Worm (Caenorhabditis elegans): ENCODE measurements around the gene Y48A6C.8.

Y48A6C.8 gene

DNA sequence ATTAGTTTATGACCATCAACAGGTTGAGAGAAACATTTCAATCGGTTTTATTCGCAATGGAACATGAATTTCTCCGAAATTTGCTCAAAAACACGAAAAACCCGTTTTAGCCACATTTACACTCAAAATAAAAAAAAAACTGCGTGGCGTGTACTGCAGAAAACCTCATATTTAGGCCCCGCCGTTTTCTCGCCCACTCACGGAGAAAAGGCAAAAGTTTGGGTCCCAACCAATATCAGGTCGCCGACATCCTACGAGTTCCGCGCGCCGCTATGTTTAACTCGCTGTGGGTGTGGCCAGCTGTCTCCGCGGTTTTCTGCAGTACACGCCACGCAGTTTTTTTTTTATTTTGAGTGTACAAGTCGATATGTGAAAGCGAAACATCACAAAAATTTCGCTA lies 3.6 kb downstream of the Y48A6C.8 start (continued):
- TF ChIP-seq attf-6 (GFP tag; IDR thresholded peaks at IDR 0.05) (peak; percentile 70; the same call in 1 of the 2 replicates), ztf-25 (GFP tag; IDR thresholded peaks at IDR 0.05) (no peak), snpc-4 (GFP tag; optimal IDR thresholded peaks at IDR 0.05) (peak; percentile 83), snpc-4 (tag; optimal IDR thresholded peaks at IDR 0.05) (peak in 3 of 4 experiments; percentile 78 to 93 (median 91)), dpff-1 (tag; optimal IDR thresholded peaks at IDR 0.05) (no peak), rpc-1 (optimal IDR thresholded peaks at IDR 0.05) (no peak), rpc-1 (tag; optimal IDR thresholded peaks at IDR 0.05) (no peak), fkh-3 (tag; optimal IDR thresholded peaks at IDR 0.05) (no peak), tbx-9 (tag; optimal IDR thresholded peaks at IDR 0.05; ENCODE audit: borderline replicate concordance) (no peak), rec-8 (tag; optimal IDR thresholded peaks at IDR 0.05) (no peak), atf-7 (tag; optimal IDR thresholded peaks at IDR 0.05) (no peak), hmg-1.2 (GFP tag; IDR thresholded peaks at IDR 0.05) (peak; percentile 73), K11D2.4 (GFP tag; IDR thresholded peaks at IDR 0.05) (no peak), mcd-1 (GFP tag; IDR thresholded peaks at IDR 0.05) (0 out of 2 replicates have a peak, but pooled peaks have one; percentile 11)

DNA sequence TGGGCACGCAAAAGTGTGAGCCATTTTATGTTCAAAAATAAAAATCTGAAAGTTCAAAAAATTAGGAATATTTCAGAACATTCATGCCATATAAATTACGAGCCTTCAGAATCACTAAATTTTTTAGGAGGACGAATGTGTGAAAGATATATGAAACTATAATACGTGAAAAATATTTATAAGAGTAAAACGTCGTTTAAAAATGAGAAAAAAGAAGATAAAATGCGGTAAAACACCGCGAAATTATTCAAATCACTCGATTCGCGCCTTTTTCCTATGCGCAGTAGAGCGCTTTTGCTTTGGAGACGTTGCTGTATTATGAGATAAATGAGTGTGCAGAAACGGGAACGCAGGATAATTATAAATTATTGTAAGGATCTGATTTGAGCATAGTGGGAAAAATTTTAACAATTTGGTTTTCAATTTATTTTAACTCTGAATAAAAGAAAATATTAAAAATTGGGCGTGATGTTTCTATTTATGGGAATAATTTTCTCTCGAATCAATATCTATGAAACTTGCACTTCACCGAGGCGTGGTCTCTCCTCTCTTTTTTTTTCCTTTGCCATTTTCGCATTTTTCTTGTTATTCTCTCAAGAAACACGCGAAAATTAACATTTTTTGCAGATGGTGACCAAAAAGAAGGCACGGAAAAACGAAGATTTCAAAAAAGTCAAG lies 8.1 kb downstream of the Y48A6C.8 start, which contains the start of the genes sup-35 and Y48A6C.4:
Gene sup-35, minus strand, starts transcription at position 51 of the 678 bp plus-strand sequence.
Gene Y48A6C.4, plus strand, starts transcription at position 628 of the 678 bp plus-strand sequence.
- TF ChIP-seq die-1 (tag; optimal IDR thresholded peaks at IDR 0.05) (no peak), snpc-4 (GFP tag; optimal IDR thresholded peaks at IDR 0.05) (no peak), snpc-4 (tag; optimal IDR thresholded peaks at IDR 0.05) (peak in 3 of 4 experiments; percentile 32 to 77 (median 73)), ztf-6 (GFP tag; IDR thresholded peaks at IDR 0.05) (no peak), snpc-3.4 (tag; optimal IDR thresholded peaks at IDR 0.05) (peak; percentile 71), egrh-3 (GFP tag; IDR thresholded peaks at IDR 0.05) (no peak), F57A8.1 (GFP tag; optimal IDR thresholded peaks at IDR 0.05) (no peak), dpl-1 (GFP tag; optimal IDR thresholded peaks at IDR 0.05) (peak; percentile 84), hrde-1 (tag; optimal IDR thresholded peaks at IDR 0.05; ENCODE audit: borderline replicate concordance) (no peak), hmg-20 (GFP tag; IDR thresholded peaks at IDR 0.05) (no peak), tlf-1 (GFP tag; optimal IDR thresholded peaks at IDR 0.05) (peak; percentile 60), ztf-26 (tag; optimal IDR thresholded peaks at IDR 0.05) (no peak), lin-26 (GFP tag; IDR thresholded peaks at IDR 0.05) (no peak), sea-2 (GFP tag; IDR thresholded peaks at IDR 0.05) (no peak), pbrm-1 (GFP tag; IDR thresholded peaks at IDR 0.05) (no peak; the same call in 1 of the 2 replicates), chd-7 (tag; optimal IDR thresholded peaks at IDR 0.05) (no peak), mcd-1 (GFP tag; IDR thresholded peaks at IDR 0.05) (peak; percentile 92), cebp-1 (GFP tag; IDR thresholded peaks at IDR 0.05) (no peak), cebp-1 (tag; optimal IDR thresholded peaks at IDR 0.05) (peak; percentile 49), lin-35 (GFP tag; optimal IDR thresholded peaks at IDR 0.05) (peak in 2 of 3 experiments; percentile 25 to 76), snpc-1.3 (tag; optimal IDR thresholded peaks at IDR 0.05; ENCODE audit: insufficient read depth) (peak; percentile 8), madf-8 (GFP tag; conservative IDR thresholded peaks at IDR 0.05) (peak; percentile 72), nfya-1 (tag; optimal IDR thresholded peaks at IDR 0.05; ENCODE audit: borderline replicate concordance, insufficient read depth) (no peak), ztf-22 (GFP tag; optimal IDR thresholded peaks at IDR 0.05) (no peak), ztf-3 (GFP tag; optimal IDR thresholded peaks at IDR 0.05) (no peak), F22D6.2 (tag; optimal IDR thresholded peaks at IDR 0.05) (no peak), Y67H2A.10 (GFP tag; conservative IDR thresholded peaks at IDR 0.05) (no peak), F57C9.4 (tag; optimal IDR thresholded peaks at IDR 0.05) (no peak), B0035.1 (tag; optimal IDR thresholded peaks at IDR 0.05) (no peak), lir-1 (GFP tag; conservative IDR thresholded peaks at IDR 0.05) (no peak), akir-1 (GFP tag; optimal IDR thresholded peaks at IDR 0.05) (no peak), C06A6.2 (GFP tag; conservative IDR thresholded peaks at IDR 0.05) (no peak), pha-4 (tag; optimal IDR thresholded peaks at IDR 0.05) (peak; percentile 12), zim-3 (tag; optimal IDR thresholded peaks at IDR 0.05) (no peak), lin-40 (tag; optimal IDR thresholded peaks at IDR 0.05) (peak; percentile 77)
